Worm (Caenorhabditis elegans) whole organism, L3 larva: ENCODE measurements around the gene Y54E2A.9.

ENCODE experiments used
- fkh-10 ChIP-seq: sonication (generic microtip); optimal IDR thresholded peaks from 2 replicates; lab custom pipeline; 2017; ENCODE audit warnings: missing biosample characterization, missing genetic modification reagents, missing genetic modification characterization
- fos-1 ChIP-seq: fragments of 150-350 bp; optimal IDR thresholded peaks from 2 replicates; lab custom pipeline; 2014; ENCODE audit warnings: missing biosample characterization, missing genetic modification characterization
- mml-1 ChIP-seq: fragments of 150-350 bp; sonication (generic microtip); optimal IDR thresholded peaks from 3 replicates; lab custom pipeline; 2014; ENCODE audit warnings: missing biosample characterization, missing genetic modification characterization
- nhr-28 ChIP-seq: fragments of 150-350 bp; optimal IDR thresholded peaks from 2 replicates; lab custom pipeline; 2014; ENCODE audit warnings: missing biosample characterization, missing genetic modification characterization
- unc-62 ChIP-seq: fragments of 150-350 bp; sonication (generic microtip); optimal IDR thresholded peaks from 4 replicates; lab custom pipeline; 2014; ENCODE audit warnings: missing biosample characterization, missing genetic modification reagents, missing genetic modification characterization

DNA sequence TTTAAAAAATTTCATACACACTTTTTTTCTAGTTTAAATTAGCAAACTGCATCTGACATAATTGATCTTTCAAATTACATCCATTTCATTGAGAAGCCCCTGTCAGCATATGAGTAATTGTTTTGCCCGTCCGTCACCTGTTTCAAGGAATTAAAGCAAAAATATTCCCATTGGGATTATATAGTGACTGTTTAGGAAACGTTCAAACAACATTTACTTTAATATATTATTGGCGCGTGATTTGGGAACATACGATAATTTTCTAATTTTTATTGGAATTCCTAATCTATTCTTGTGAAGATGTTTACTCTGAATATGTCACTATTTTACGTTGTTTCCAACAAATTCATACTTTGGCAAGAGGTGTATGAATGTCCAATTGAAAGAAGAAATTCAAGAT is 19.9 kb upstream of the Y54E2A.9 start, which contains the start of gene srt-11:
- no peak for TF ChIP-seq mml-1 (tag; lab: Kevin White, UChicago)
- TF ChIP-seq nhr-28 (tag; lab: Kevin White, UChicago) = no peak
- TF ChIP-seq unc-62 (GFP tag; lab: Kevin White, UChicago) = no peak
- no peak for TF ChIP-seq fkh-10
- no peak for TF ChIP-seq fos-1 (tag; lab: Kevin White, UChicago)
